Fruit fly (Drosophila melanogaster) S2 (cell line): Measurements from ENCODE around the gene Cpr23B.

ENCODE experiments used
- CG8478 ChIP-seq: fragments of >200 bp; optimal IDR thresholded peaks from 2 replicates; lab custom pipeline; 2018
- CTCF ChIP-seq, 2 experiments: fragments of >200 bp; optimal IDR thresholded peaks; 2 replicates each; lab custom pipeline; 2018

dm6 chr2L:2815673-2816072, 22.5 kb upstream of the Cpr23B start, which contains the start of gene G6P:
- TF ChIP-seq CG8478 (no peak), CTCF (optimal IDR thresholded peaks at IDR 0.05; lab: Kevin White, UChicago) (no peak)
